Worm (Caenorhabditis elegans) whole organism, late embryonic: ENCODE results near the gene hrg-3.

Source experiments
- C38D4.7 ChIP-seq: fragments of 200-800 bp; sonication (Bioruptor generic); optimal IDR thresholded peaks from 2 replicates; lab custom pipeline; 2018; ENCODE audit warnings: mild to moderate bottlenecking, missing genetic modification characterization, moderate library complexity, missing compliant biosample characterization
- F13H6.1 ChIP-seq: sonication (generic microtip); optimal IDR thresholded peaks from 2 replicates; lab custom pipeline; 2016; ENCODE audit warnings: missing genetic modification characterization, missing compliant biosample characterization
- Y22D7AL.16 ChIP-seq: sonication (generic microtip); optimal IDR thresholded peaks from 2 replicates; lab custom pipeline; 2016; ENCODE audit warnings: missing genetic modification characterization, missing compliant biosample characterization
- ahr-1 ChIP-seq: sonication (generic microtip); optimal IDR thresholded peaks from 2 replicates; lab custom pipeline; 2016; ENCODE audit warnings: missing genetic modification characterization, missing compliant biosample characterization
- ceh-14 ChIP-seq: sonication (generic microtip); optimal IDR thresholded peaks from 2 replicates; lab custom pipeline; 2016; ENCODE audit warnings: missing genotype, missing genetic modification characterization, missing compliant biosample characterization
- ceh-2 ChIP-seq: sonication (generic microtip); optimal IDR thresholded peaks from 2 replicates; lab custom pipeline; 2016; ENCODE audit warnings: missing genotype, missing genetic modification characterization, missing compliant biosample characterization
- ceh-31 ChIP-seq: sonication (generic microtip); optimal IDR thresholded peaks from 2 replicates; lab custom pipeline; 2016; ENCODE audit warnings: missing genetic modification characterization, missing compliant biosample characterization
- ceh-34 ChIP-seq: sonication (generic microtip); optimal IDR thresholded peaks from 2 replicates; lab custom pipeline; 2016; ENCODE audit warnings: mild to moderate bottlenecking, missing genetic modification characterization, missing compliant biosample characterization
- ceh-45 ChIP-seq: fragments of 200-800 bp; sonication (Bioruptor generic); IDR thresholded peaks from 2 replicates; pipeline ENCODE4 v1.3.6; 2022; ENCODE audit warnings: missing genetic modification reagents, missing genetic modification characterization, missing compliant biosample characterization
- ceh-9 ChIP-seq: sonication (generic microtip); optimal IDR thresholded peaks from 2 replicates; lab custom pipeline; 2016; ENCODE audit warnings: mild to moderate bottlenecking, missing genetic modification characterization, inconsistent platforms, missing compliant biosample characterization
- elt-2 ChIP-seq: sonication (generic microtip); optimal IDR thresholded peaks from 2 replicates; lab custom pipeline; 2016; ENCODE audit warnings: missing genetic modification reagents, missing genetic modification characterization, missing compliant biosample characterization
- elt-4 ChIP-seq: sonication (generic microtip); optimal IDR thresholded peaks from 2 replicates; lab custom pipeline; 2016; ENCODE audit warnings: missing genetic modification characterization, missing compliant biosample characterization
- ets-4 ChIP-seq: sonication (generic microtip); optimal IDR thresholded peaks from 2 replicates; lab custom pipeline; 2016; ENCODE audit warnings: missing genetic modification characterization, missing compliant biosample characterization
- fax-1 ChIP-seq: sonication (generic microtip); optimal IDR thresholded peaks from 2 replicates; lab custom pipeline; 2016; ENCODE audit warnings: missing genotype, missing genetic modification characterization, missing compliant biosample characterization
- fkh-10 ChIP-seq: fragments of 150-350 bp; optimal IDR thresholded peaks from 2 replicates; lab custom pipeline; 2014; ENCODE audit warnings: missing biosample characterization, missing genetic modification reagents, missing genetic modification characterization
- gmeb-2 ChIP-seq: sonication (generic microtip); optimal IDR thresholded peaks from 2 replicates; lab custom pipeline; 2016; ENCODE audit warnings: missing genetic modification characterization, inconsistent platforms, missing compliant biosample characterization
- hlh-13 ChIP-seq: fragments of 200-800 bp; sonication (Bioruptor generic); optimal IDR thresholded peaks from 2 replicates; lab custom pipeline; 2018; ENCODE audit warnings: mild to moderate bottlenecking, missing genetic modification characterization, missing compliant biosample characterization
- hlh-15 ChIP-seq: sonication (generic microtip); optimal IDR thresholded peaks from 2 replicates; lab custom pipeline; 2016; ENCODE audit warnings: missing genetic modification characterization, missing compliant biosample characterization
- hlh-30 ChIP-seq: sonication (generic microtip); optimal IDR thresholded peaks from 2 replicates; lab custom pipeline; 2017; ENCODE audit warnings: antibody characterized with exemption, missing genetic modification characterization, missing compliant biosample characterization; ENCODE audit not compliant: insufficient read depth
- hlh-8 ChIP-seq: sonication (generic microtip); optimal IDR thresholded peaks from 2 replicates; lab custom pipeline; 2016; ENCODE audit warnings: missing genotype, missing genetic modification characterization, missing compliant biosample characterization
- lim-6 ChIP-seq: sonication (generic microtip); optimal IDR thresholded peaks from 2 replicates; lab custom pipeline; 2016; ENCODE audit warnings: missing genetic modification characterization, missing compliant biosample characterization
- mec-3 ChIP-seq: sonication (generic microtip); optimal IDR thresholded peaks from 2 replicates; lab custom pipeline; 2016; ENCODE audit warnings: borderline replicate concordance, missing genetic modification characterization, missing compliant biosample characterization
- nfya-1 ChIP-seq: sonication (generic microtip); optimal IDR thresholded peaks from 2 replicates; lab custom pipeline; 2017; ENCODE audit warnings: missing genetic modification characterization, mild to moderate bottlenecking, missing compliant biosample characterization, antibody characterized with exemption, moderate library complexity
- nhr-11 ChIP-seq: fragments of 150-350 bp; optimal IDR thresholded peaks from 2 replicates; lab custom pipeline; 2014; ENCODE audit warnings: missing biosample characterization, missing genetic modification characterization
- nhr-232 ChIP-seq: sonication (generic microtip); optimal IDR thresholded peaks from 2 replicates; lab custom pipeline; 2016; ENCODE audit warnings: missing genetic modification characterization, missing compliant biosample characterization
- npax-4 ChIP-seq: sonication (generic microtip); optimal IDR thresholded peaks from 2 replicates; lab custom pipeline; 2016; ENCODE audit warnings: missing genetic modification characterization, missing compliant biosample characterization
- odd-2 ChIP-seq: sonication (generic microtip); optimal IDR thresholded peaks from 2 replicates; lab custom pipeline; 2017; ENCODE audit warnings: antibody characterized with exemption, mild to moderate bottlenecking, missing genetic modification characterization, missing compliant biosample characterization
- pat-9 ChIP-seq: fragments of 200-800 bp; sonication (Bioruptor generic); optimal IDR thresholded peaks from 2 replicates; lab custom pipeline; 2018; ENCODE audit warnings: mild to moderate bottlenecking, missing genetic modification characterization, moderate library complexity, missing compliant biosample characterization
- pax-1 ChIP-seq: fragments of 150-350 bp; optimal IDR thresholded peaks from 2 replicates; lab custom pipeline; 2014; ENCODE audit warnings: missing biosample characterization, missing genetic modification characterization
- pros-1 ChIP-seq: fragments of 150-350 bp; optimal IDR thresholded peaks from 2 replicates; lab custom pipeline; 2014; ENCODE audit warnings: missing biosample characterization, missing genetic modification reagents, missing genetic modification characterization
- ref-2 ChIP-seq: sonication (generic microtip); optimal IDR thresholded peaks from 2 replicates; lab custom pipeline; 2016; ENCODE audit warnings: missing genetic modification characterization, missing compliant biosample characterization
- sox-2 ChIP-seq: fragments of 200-800 bp; sonication (Bioruptor generic); IDR thresholded peaks from 2 replicates; pipeline ENCODE4 v1.3.6; 2022; ENCODE audit warnings: missing genetic modification reagents, missing genetic modification characterization, missing compliant biosample characterization
- syd-9 ChIP-seq: sonication (generic microtip); optimal IDR thresholded peaks from 2 replicates; lab custom pipeline; 2016; ENCODE audit warnings: mild to moderate bottlenecking, missing genetic modification characterization, moderate library complexity, missing compliant biosample characterization
- tbx-2 ChIP-seq: sonication (generic microtip); optimal IDR thresholded peaks from 2 replicates; lab custom pipeline; 2016; ENCODE audit warnings: missing genetic modification characterization, missing compliant biosample characterization
- unc-3 ChIP-seq, 2 experiments: fragments of 200-800 bp in 1 of 2; sonication (Bioruptor generic) in 1 of 2; sonication (generic microtip) in 1 of 2; conservative IDR thresholded peaks in 1 of 2; optimal IDR thresholded peaks in 1 of 2; 2 replicates each; pipeline versions ENCODE4 v1.3.6 to Lab custom; 2016 to 2022; ENCODE audit warnings: missing compliant biosample characterization in 2 of 2, missing genetic modification characterization in 2 of 2, missing genetic modification reagents in 1 of 2
- unc-42 ChIP-seq: sonication (generic microtip); optimal IDR thresholded peaks from 2 replicates; lab custom pipeline; 2016; ENCODE audit warnings: missing genotype, missing genetic modification characterization, missing compliant biosample characterization
- unc-55 ChIP-seq: sonication (generic microtip); optimal IDR thresholded peaks from 2 replicates; lab custom pipeline; 2017; ENCODE audit warnings: missing biosample characterization, missing genetic modification reagents, missing genetic modification characterization
- zip-5 ChIP-seq: sonication (generic microtip); optimal IDR thresholded peaks from 2 replicates; lab custom pipeline; 2016; ENCODE audit warnings: missing genetic modification characterization, missing compliant biosample characterization
- ztf-16 ChIP-seq: sonication (generic microtip); optimal IDR thresholded peaks from 2 replicates; lab custom pipeline; 2017; ENCODE audit warnings: missing genetic modification characterization, missing compliant biosample characterization

The hrg-3 gene

ce11 chrV:9724021-9724671 is 32.1 kb upstream of the hrg-3 start, which contains the start of gene slcr-46.3 (continued):
- no peak for TF ChIP-seq elt-4
- TF ChIP-seq ceh-45 (GFP tag; lab: Robert Waterston, UW), result no peak
- no peak for TF ChIP-seq fax-1
- no peak for TF ChIP-seq hlh-15 (tag; lab: Kevin White, UChicago)
- TF ChIP-seq pros-1 (tag; lab: Kevin White, UChicago), result no peak
- no peak for TF ChIP-seq F13H6.1 (tag; lab: Kevin White, UChicago)
- TF ChIP-seq fkh-10 (GFP tag; lab: Kevin White, UChicago), result no peak
- TF ChIP-seq odd-2, result no peak
- TF ChIP-seq nhr-232 (tag; lab: Kevin White, UChicago), result no peak
- TF ChIP-seq tbx-2 (tag; lab: Kevin White, UChicago), result peak; percentile 12
- no peak for TF ChIP-seq pat-9 (tag; lab: Kevin White, UChicago)
- no peak for TF ChIP-seq ceh-14 (tag; lab: Kevin White, UChicago)
- TF ChIP-seq sox-2 (GFP tag; lab: Robert Waterston, UW), result no peak
- TF ChIP-seq zip-5 (tag; lab: Kevin White, UChicago), result no peak
- no peak for TF ChIP-seq Y22D7AL.16 (tag; lab: Kevin White, UChicago)
- TF ChIP-seq ahr-1 (tag; lab: Kevin White, UChicago), result no peak
- TF ChIP-seq ceh-31, result no peak
- TF ChIP-seq nhr-11 (tag; lab: Kevin White, UChicago), result no peak
- no peak for TF ChIP-seq gmeb-2 (tag; lab: Kevin White, UChicago)
- TF ChIP-seq ceh-34 (tag; lab: Kevin White, UChicago), result peak; percentile 50
- TF ChIP-seq syd-9 (tag; lab: Kevin White, UChicago), result no peak
- no peak for TF ChIP-seq ets-4 (tag; lab: Kevin White, UChicago)
- TF ChIP-seq mec-3 (tag; lab: Kevin White, UChicago), result no peak
- TF ChIP-seq hlh-30 (tag; lab: Kevin White, UChicago), result peak; percentile 27
- TF ChIP-seq ref-2, result peak; percentile 36
- no peak for TF ChIP-seq ztf-16 (tag; lab: Kevin White, UChicago)
- no peak for TF ChIP-seq ceh-9
- no peak for TF ChIP-seq C38D4.7
- TF ChIP-seq hlh-8, result no peak
- TF ChIP-seq npax-4 (tag; lab: Kevin White, UChicago), result no peak

- TF ChIP-seq lim-6 (tag; lab: Kevin White, UChicago) (no peak), pax-1 (no peak), fax-1 (no peak), hlh-13 (GFP tag; lab: Kevin White, UChicago) (no peak), ceh-9 (no peak), elt-2 (tag; lab: Kevin White, UChicago) (no peak), ztf-16 (tag; lab: Kevin White, UChicago) (no peak), unc-42 (tag; lab: Kevin White, UChicago) (no peak), ref-2 (no peak), sox-2 (GFP tag; lab: Robert Waterston, UW) (no peak), unc-55 (GFP tag; lab: Kevin White, UChicago) (no peak), unc-3 (GFP tag; conservative IDR thresholded peaks at IDR 0.05; lab: Robert Waterston, UW) (no peak), unc-3 (tag; optimal IDR thresholded peaks at IDR 0.05; lab: Kevin White, UChicago) (no peak)
- TF ChIP-seq, all 69 proteins: peak for 0
Observed at ce11 chrV:9725719-9726118, 30.5 kb upstream of the hrg-3 start.

- peak; percentile 45 for TF ChIP-seq nfya-1 (tag; lab: Kevin White, UChicago)
- TF ChIP-seq elt-2 (tag; lab: Kevin White, UChicago), result peak; percentile 14
- TF ChIP-seq ceh-2 (tag; lab: Kevin White, UChicago), result no peak
- peak; percentile 2 for TF ChIP-seq ceh-31
- TF ChIP-seq, all 69 proteins: peak for 3
Observed at ce11 chrV:9729462-9730162, 26.7 kb upstream of the hrg-3 start, which contains the start of the genes aagr-3 and drap-1. Gene aagr-3, minus strand, starts transcription at chrV:9729512. Gene drap-1, plus strand, starts transcription at chrV:9730106.
